Fruit fly (Drosophila melanogaster): ENCODE measurements around the gene Ald2.

DNA sequence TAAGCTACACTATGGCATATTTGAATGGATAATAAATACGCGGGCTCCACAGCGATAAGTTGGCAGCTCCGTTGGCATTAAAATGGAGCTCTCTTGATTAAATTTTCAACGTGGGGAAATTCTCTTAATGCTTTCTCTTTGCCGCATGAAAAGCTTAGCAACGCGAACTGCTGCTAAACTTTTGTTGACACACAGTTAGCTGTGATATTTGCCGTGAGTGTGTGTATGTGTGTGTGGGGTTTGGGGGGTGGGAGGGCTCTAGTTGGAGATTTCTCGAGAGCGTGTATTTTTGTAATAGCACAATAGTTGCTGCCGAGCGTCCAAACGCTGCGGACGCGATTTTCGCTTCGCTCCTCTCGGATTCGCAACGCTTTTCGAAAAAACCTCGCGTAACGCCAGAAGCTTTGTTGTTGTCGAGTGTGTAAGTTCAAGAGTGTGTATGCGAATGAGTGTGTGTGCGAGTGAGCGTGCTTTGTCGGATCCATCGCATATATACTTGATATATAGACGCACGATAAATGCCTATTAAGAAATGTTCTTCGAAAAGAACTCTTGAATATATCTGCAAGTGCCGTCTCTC is 47.4 kb downstream of the Ald2 start, which contains the start of gene CG5455:
- TF ChIP-seq ss (GFP tag; optimal IDR thresholded peaks at IDR 0.05) (peak; percentile 4 to 69), topi (GFP tag; optimal IDR thresholded peaks at IDR 0.05) (no peak), CG11902 (GFP tag; optimal IDR thresholded peaks at IDR 0.05) (no peak)
